Worm (Caenorhabditis elegans) whole organism, early embryonic: Measurements from ENCODE around the gene H06I04.3.

Experiments used
- B0310.2 ChIP-seq: sonication (generic microtip); optimal IDR thresholded peaks from 2 replicates; lab custom pipeline; 2016; ENCODE audit warnings: mild to moderate bottlenecking, missing genetic modification characterization, missing compliant biosample characterization
- F13C5.2 ChIP-seq: sonication (generic microtip); optimal IDR thresholded peaks from 2 replicates; lab custom pipeline; 2017; ENCODE audit warnings: mild to moderate bottlenecking, missing genetic modification characterization, inconsistent platforms, missing compliant biosample characterization
- aly-1 ChIP-seq: sonication (generic microtip); optimal IDR thresholded peaks from 2 replicates; lab custom pipeline; 2016; ENCODE audit warnings: missing genetic modification characterization, missing compliant biosample characterization
- ceh-13 ChIP-seq: fragments of 200-800 bp; sonication (Bioruptor generic); optimal IDR thresholded peaks from 2 replicates; lab custom pipeline; 2018; ENCODE audit warnings: mild to moderate bottlenecking, missing genetic modification characterization, missing compliant biosample characterization
- ceh-36 ChIP-seq: sonication (generic microtip); optimal IDR thresholded peaks from 2 replicates; lab custom pipeline; 2016; ENCODE audit warnings: missing genetic modification characterization, inconsistent platforms, missing compliant biosample characterization
- ets-7 ChIP-seq: sonication (generic microtip); optimal IDR thresholded peaks from 2 replicates; lab custom pipeline; 2016; ENCODE audit warnings: missing genotype, missing genetic modification characterization, missing compliant biosample characterization
- flt-1 ChIP-seq: fragments of 200-800 bp; sonication (Bioruptor generic); IDR thresholded peaks from 2 replicates; pipeline ENCODE4 v1.3.6; 2022; ENCODE audit warnings: missing genetic modification characterization, missing compliant biosample characterization
- hmbx-1 ChIP-seq: sonication (generic microtip); optimal IDR thresholded peaks from 2 replicates; lab custom pipeline; 2016; ENCODE audit warnings: mild to moderate bottlenecking, missing genetic modification characterization, missing compliant biosample characterization
- hmg-4 ChIP-seq: fragments of 200-800 bp; sonication (Bioruptor generic); optimal IDR thresholded peaks from 2 replicates; lab custom pipeline; 2018; ENCODE audit warnings: mild to moderate bottlenecking, missing genetic modification characterization, missing compliant biosample characterization
- hnd-1 ChIP-seq: sonication (generic microtip); optimal IDR thresholded peaks from 2 replicates; lab custom pipeline; 2016; ENCODE audit warnings: missing genetic modification characterization, missing compliant biosample characterization
- pes-1 ChIP-seq: fragments of 200-800 bp; sonication (Bioruptor generic); IDR thresholded peaks from 2 replicates; pipeline ENCODE4 v1.3.6; 2022; ENCODE audit warnings: missing genetic modification reagents, missing genetic modification characterization, missing compliant biosample characterization
- scrt-1 ChIP-seq: fragments of 200-800 bp; sonication (Bioruptor generic); IDR thresholded peaks from 2 replicates; pipeline ENCODE4 v1.3.6; 2022; ENCODE audit warnings: missing genetic modification characterization, missing compliant biosample characterization
- sea-1 ChIP-seq: fragments of 200-800 bp; sonication (Bioruptor generic); conservative IDR thresholded peaks from 2 replicates; pipeline ENCODE4 v1.3.6; 2022; ENCODE audit warnings: missing genetic modification characterization, missing compliant biosample characterization
- tbx-11 ChIP-seq: fragments of 200-800 bp; sonication (Bioruptor generic); IDR thresholded peaks from 2 replicates; pipeline ENCODE4 v1.3.6; 2022; ENCODE audit warnings: missing genetic modification characterization, missing compliant biosample characterization
- tbx-37 ChIP-seq: fragments of 200-800 bp; sonication (Bioruptor generic); conservative IDR thresholded peaks from 2 replicates; pipeline ENCODE4 v1.3.6; 2022; ENCODE audit warnings: missing genetic modification reagents, missing genetic modification characterization, missing compliant biosample characterization
- tra-4 ChIP-seq: sonication (generic microtip); optimal IDR thresholded peaks from 2 replicates; lab custom pipeline; 2017; ENCODE audit warnings: missing genetic modification characterization, missing compliant biosample characterization

Gene H06I04.3

DNA sequence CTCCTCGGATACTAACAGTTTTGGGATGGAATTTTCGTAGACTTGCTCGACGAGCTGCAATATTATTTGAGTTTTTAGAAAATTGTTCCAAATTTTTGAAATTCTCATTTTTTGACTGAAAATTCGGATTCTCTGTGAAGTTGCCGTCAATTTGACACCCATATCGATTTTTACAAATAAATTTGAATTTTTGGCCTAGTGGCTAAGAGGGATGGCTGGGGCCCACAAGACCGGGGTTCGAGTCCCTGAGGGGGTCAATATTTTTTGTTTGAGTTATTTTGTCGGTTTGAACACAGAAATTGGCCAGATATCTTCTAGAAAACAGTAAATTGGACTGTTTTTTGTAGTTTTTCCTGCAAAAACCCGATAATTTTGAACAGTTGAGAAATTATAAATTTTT, 40.3 kb downstream of the H06I04.3 start:
- TF ChIP-seq hmg-4 (no peak), tbx-37 (GFP tag; lab: Robert Waterston, UW) (no peak), B0310.2 (tag; lab: Kevin White, UChicago) (no peak), tra-4 (tag; lab: Kevin White, UChicago) (no peak), tbx-11 (GFP tag; lab: Robert Waterston, UW) (no peak), pes-1 (GFP tag; lab: Robert Waterston, UW) (no peak), hnd-1 (no peak), ets-7 (tag; lab: Kevin White, UChicago) (no peak), flt-1 (GFP tag; lab: Robert Waterston, UW) (no peak), ceh-36 (no peak), ceh-13 (GFP tag; lab: Kevin White, UChicago) (no peak), scrt-1 (no peak)

DNA sequence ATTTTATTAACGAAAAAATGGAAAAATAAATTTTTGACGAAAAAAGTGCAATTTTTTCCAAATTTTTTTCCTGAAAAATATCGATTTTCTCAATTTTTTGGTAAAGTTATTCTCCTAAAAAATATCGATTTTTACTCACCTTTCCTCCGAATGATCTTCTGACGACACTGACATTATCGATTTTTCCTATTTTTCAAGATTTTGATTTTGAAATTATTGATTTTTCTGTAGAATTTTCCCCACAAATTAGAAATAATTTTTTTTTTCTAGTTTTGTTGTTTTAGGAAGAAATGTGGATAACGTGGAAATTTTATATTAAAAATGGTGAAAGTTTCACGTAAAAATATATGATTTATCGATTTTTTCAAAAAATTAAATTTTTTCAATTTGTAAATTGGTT, 41.2 kb downstream of the H06I04.3 start:
- TF ChIP-seq ceh-13 (GFP tag; lab: Kevin White, UChicago) (no peak), scrt-1 (no peak)

ce11 chrIII:3112001-3112400, 41.7 kb downstream of the H06I04.3 start:
- no peak for TF ChIP-seq ceh-36
- TF ChIP-seq pes-1 (GFP tag; lab: Robert Waterston, UW), result no peak
- TF ChIP-seq scrt-1, result no peak
- TF ChIP-seq tbx-37 (GFP tag; lab: Robert Waterston, UW), result no peak
- TF ChIP-seq sea-1 (GFP tag; lab: Robert Waterston, UW), result no peak
- no peak for TF ChIP-seq ceh-13 (GFP tag; lab: Kevin White, UChicago)

ce11 chrIII:3112616-3113015, 42.3 kb downstream of the H06I04.3 start:
- TF ChIP-seq tra-4 (tag; lab: Kevin White, UChicago) (no peak), ceh-13 (GFP tag; lab: Kevin White, UChicago) (no peak), aly-1 (tag; lab: Kevin White, UChicago) (no peak), tbx-11 (GFP tag; lab: Robert Waterston, UW) (no peak), ets-7 (tag; lab: Kevin White, UChicago) (no peak), F13C5.2 (no peak), hnd-1 (no peak), pes-1 (GFP tag; lab: Robert Waterston, UW) (no peak), sea-1 (GFP tag; lab: Robert Waterston, UW) (no peak), hmbx-1 (tag; lab: Kevin White, UChicago) (no peak)

DNA sequence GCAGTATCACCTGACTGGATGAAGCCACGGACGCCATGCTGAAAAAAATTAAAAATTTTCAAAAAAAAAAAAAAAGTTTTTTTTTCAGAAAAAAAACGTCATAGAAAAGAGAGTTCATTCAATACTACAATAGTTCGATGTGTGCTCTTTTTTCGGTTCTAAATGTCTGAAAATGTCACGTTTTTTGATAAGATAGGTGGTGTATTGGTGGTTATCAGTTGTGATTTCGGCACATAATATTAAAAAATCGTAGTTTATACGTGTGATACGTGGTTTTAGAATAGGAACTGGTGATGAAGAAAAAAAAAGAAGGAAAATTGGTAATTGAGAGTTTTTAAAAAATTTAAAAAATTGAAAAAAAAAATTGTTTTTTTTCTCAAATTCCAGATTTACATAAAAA, 46.6 kb downstream of the H06I04.3 start:
- no peak for TF ChIP-seq hmbx-1 (tag; lab: Kevin White, UChicago)

DNA sequence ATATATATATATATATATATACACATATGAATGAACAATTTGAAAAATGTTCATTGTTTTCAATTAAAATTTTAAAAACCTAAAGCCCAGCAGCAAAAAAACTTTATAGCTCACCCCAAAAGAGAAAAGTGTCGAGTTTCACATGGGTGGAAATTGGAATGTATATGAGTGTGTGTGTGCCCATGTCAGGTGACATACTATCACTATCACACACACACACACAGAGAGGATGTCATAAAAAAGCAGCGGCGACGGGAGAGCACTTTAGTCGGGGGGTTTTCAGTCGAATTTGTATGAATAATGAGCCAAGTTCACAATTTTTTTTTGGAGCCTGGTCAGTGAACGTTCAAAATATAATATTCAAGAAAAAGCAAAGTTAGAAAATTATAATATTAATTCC, 49.6 kb downstream of the H06I04.3 start:
- TF ChIP-seq tbx-11 (GFP tag; lab: Robert Waterston, UW) (no peak), tbx-37 (GFP tag; lab: Robert Waterston, UW) (no peak), pes-1 (GFP tag; lab: Robert Waterston, UW) (no peak), ceh-13 (GFP tag; lab: Kevin White, UChicago) (no peak), flt-1 (GFP tag; lab: Robert Waterston, UW) (no peak), hmbx-1 (tag; lab: Kevin White, UChicago) (no peak), hnd-1 (no peak)

ce11 chrIII:3124209-3124786, 54.0 kb downstream of the H06I04.3 start:
- TF ChIP-seq ceh-13 (GFP tag; lab: Kevin White, UChicago) (no peak), flt-1 (GFP tag; lab: Robert Waterston, UW) (no peak), ceh-36 (no peak), tra-4 (tag; lab: Kevin White, UChicago) (no peak), sea-1 (GFP tag; lab: Robert Waterston, UW) (no peak), tbx-37 (GFP tag; lab: Robert Waterston, UW) (no peak), ets-7 (tag; lab: Kevin White, UChicago) (no peak), hmbx-1 (tag; lab: Kevin White, UChicago) (no peak), tbx-11 (GFP tag; lab: Robert Waterston, UW) (no peak), pes-1 (GFP tag; lab: Robert Waterston, UW) (no peak), aly-1 (tag; lab: Kevin White, UChicago) (no peak), hnd-1 (no peak), B0310.2 (tag; lab: Kevin White, UChicago) (no peak), hmg-4 (no peak), F13C5.2 (no peak), scrt-1 (no peak)

ce11 chrIII:3127074-3127596, 56.8 kb downstream of the H06I04.3 start, which contains the start of gene nipa-1:
Gene nipa-1 (minus strand): TSS chrIII:3127124.
- TF ChIP-seq aly-1 (tag; lab: Kevin White, UChicago) (no peak), scrt-1 (no peak), sea-1 (GFP tag; lab: Robert Waterston, UW) (no peak), ceh-36 (no peak), B0310.2 (tag; lab: Kevin White, UChicago) (no peak)

- TF ChIP-seq tra-4 (tag; lab: Kevin White, UChicago), result no peak
- TF ChIP-seq flt-1 (GFP tag; lab: Robert Waterston, UW), result no peak
These were observed 57.3 kb downstream of the H06I04.3 start for ce11 chrIII:3127613-3128012.
